Worm (Caenorhabditis elegans) whole organism, early embryonic: Measurements from ENCODE around the gene tsp-8.

Experiments used
- ets-7 ChIP-seq: sonication (generic microtip); optimal IDR thresholded peaks from 2 replicates; lab custom pipeline; 2016; ENCODE audit warnings: missing genotype, missing genetic modification characterization, missing compliant biosample characterization
- pes-1 ChIP-seq: fragments of 200-800 bp; sonication (Bioruptor generic); IDR thresholded peaks from 2 replicates; pipeline ENCODE4 v1.3.6; 2022; ENCODE audit warnings: missing genetic modification reagents, missing genetic modification characterization, missing compliant biosample characterization

DNA sequence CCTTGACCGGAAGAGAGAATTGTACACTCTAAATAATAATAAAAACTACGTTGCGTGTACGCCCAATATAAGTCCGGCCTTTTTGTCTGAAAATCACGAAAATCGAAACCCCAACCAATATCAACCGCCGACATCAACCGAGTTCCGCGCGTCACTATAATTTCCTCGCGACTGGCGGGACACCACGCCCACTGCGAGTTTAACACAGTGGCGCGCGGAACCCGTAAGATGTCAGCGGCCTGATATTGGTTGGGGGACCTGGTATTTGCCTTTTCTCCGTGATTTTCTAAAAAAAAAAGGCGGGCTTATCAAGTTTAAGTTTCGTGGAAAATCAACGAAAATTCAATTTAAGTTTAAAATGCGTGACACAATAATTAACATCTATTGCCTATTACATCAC lies 48.8 kb downstream of the tsp-8 start:
- no peak for TF ChIP-seq ets-7 (tag; lab: Kevin White, UChicago)
- TF ChIP-seq pes-1 (GFP tag; lab: Robert Waterston, UW) = no peak
